Worm (Caenorhabditis elegans) whole organism, midembryonic: ENCODE results near the gene F28H7.3.

ENCODE experiments used
- flt-1 ChIP-seq: fragments of 200-800 bp; sonication (Bioruptor generic); IDR thresholded peaks from 2 replicates; pipeline ENCODE4 v1.3.6; 2022; ENCODE audit warnings: missing genetic modification characterization, missing compliant biosample characterization
- klf-2 ChIP-seq: fragments of 200-800 bp; sonication (Bioruptor generic); conservative IDR thresholded peaks from 2 replicates; pipeline ENCODE4 v1.3.6; 2022; ENCODE audit warnings: missing genetic modification reagents, missing genetic modification characterization, missing compliant biosample characterization
- med-1 ChIP-seq: sonication (generic microtip); optimal IDR thresholded peaks from 2 replicates; lab custom pipeline; 2017; ENCODE audit warnings: missing genetic modification characterization, mild to moderate bottlenecking, missing compliant biosample characterization, antibody characterized with exemption, missing genetic modification reagents; ENCODE audit not compliant: insufficient read depth

DNA sequence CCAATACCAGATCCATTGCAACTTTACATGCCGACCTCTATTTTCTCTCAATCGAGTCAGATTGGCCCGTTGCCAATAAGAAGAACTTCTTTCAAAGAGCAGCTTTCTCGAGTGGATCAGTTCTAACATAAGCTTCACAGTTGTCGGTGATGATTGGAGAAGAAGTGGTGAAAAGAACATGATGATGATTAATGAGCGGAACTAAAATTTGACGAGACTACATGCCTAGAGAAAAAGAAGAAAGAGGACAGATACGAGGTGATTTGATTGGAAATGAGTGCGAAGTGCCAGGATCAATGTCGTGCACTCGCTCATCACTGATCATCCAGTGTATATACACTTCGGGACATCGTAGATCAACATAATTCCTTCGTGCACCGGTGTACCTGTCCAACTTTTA lies 22.9 kb downstream of the F28H7.3 start:
- TF ChIP-seq med-1: no peak
- no peak for TF ChIP-seq flt-1 (GFP tag; lab: Robert Waterston, UW)
- TF ChIP-seq klf-2: no peak
